Fruit fly (Drosophila melanogaster): Measurements from ENCODE around the gene Stip1.

The Stip1 gene

DNA sequence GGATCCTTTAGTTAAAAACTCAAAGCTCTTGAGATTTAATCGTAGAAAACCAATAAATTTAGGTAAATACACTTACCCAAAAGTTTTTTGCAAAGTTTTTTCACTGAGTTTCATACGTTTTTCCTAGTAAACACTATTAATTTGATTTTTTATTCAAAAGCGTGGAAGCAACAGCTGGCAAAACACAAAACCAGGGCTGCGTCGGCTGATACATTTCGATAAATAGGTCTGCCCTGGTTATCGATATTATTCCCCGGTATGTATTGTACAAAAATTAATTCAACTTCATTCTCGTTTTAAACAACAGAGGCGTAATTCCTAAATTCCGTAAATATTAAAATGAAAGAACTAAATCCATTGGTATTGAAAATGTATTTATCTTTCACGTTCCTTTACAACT lies 23.4 kb upstream of the Stip1 start, which contains the start of gene Dus1:
TSS of gene Dus1 (minus strand) at position 192 of the 400 bp plus-strand sequence.
- TF ChIP-seq Myc (optimal IDR thresholded peaks at IDR 0.05) (no peak), insv (optimal IDR thresholded peaks at IDR 0.05) (no peak), h (optimal IDR thresholded peaks at IDR 0.05) (no peak), Sin3A (optimal IDR thresholded peaks at IDR 0.05) (no peak), ttk (optimal IDR thresholded peaks at IDR 0.05) (no peak), psq (optimal IDR thresholded peaks at IDR 0.05) (no peak)

DNA sequence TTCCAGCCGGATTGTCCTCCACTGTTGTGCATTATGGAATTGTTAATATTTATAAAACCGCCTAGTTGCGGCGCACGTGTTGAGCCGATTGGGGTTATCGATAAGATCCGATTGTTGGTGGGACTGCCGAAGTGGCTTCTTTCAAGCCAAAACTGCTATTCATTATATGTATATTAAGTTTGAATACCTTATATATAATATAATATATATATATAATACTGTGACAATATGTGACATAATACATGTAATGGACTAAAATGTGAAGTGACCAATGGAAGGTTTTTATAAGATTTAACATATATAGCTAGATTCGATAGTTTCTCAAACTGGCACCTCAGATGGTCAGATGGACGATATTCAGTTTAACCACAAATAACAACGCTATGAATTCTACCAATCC lies 21.3 kb upstream of the Stip1 start, which contains the start of the genes mbm and CG11555:
TSS of gene mbm (minus strand) at position 113 of the 400 bp plus-strand sequence.
TSS of gene CG11555 (plus strand) at position 234 of the 400 bp plus-strand sequence.
- TF ChIP-seq Myc (optimal IDR thresholded peaks at IDR 0.05) (no peak), h (optimal IDR thresholded peaks at IDR 0.05) (no peak), Sin3A (optimal IDR thresholded peaks at IDR 0.05) (no peak), psq (optimal IDR thresholded peaks at IDR 0.05) (no peak), ttk (optimal IDR thresholded peaks at IDR 0.05) (no peak), insv (optimal IDR thresholded peaks at IDR 0.05) (no peak)

DNA sequence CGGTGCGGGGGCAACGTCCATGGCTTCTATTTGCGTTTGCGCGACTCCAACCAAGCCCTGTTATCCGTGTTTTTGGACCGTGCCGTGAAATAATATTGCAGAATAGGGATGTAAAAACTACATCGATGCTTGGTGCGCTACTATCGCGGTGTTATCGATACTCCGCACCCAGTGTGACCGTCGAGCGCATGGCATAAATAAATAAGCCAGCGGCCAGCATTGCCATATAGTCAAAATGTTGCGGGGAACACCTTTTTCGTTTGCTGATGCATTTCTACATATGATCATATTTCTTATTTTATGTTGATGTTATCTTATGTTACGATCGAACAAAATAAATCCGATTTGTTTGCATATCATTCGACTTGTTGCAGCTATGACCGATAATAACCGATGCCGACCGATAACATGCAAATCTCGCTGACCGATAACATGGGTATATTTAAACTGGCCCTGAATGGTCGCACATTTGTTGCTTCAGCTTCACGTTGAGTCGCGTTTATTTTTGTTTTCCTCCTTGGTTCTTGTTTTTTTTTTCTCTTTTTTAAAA lies 17.7 kb upstream of the Stip1 start, which contains the start of gene smo:
TSS of gene smo (plus strand) at position 461 of the 550 bp plus-strand sequence.
- TF ChIP-seq Myc (optimal IDR thresholded peaks at IDR 0.05) (no peak), Sin3A (optimal IDR thresholded peaks at IDR 0.05) (no peak), ttk (optimal IDR thresholded peaks at IDR 0.05) (no peak), insv (optimal IDR thresholded peaks at IDR 0.05) (no peak), psq (optimal IDR thresholded peaks at IDR 0.05) (no peak), h (optimal IDR thresholded peaks at IDR 0.05) (no peak)

DNA sequence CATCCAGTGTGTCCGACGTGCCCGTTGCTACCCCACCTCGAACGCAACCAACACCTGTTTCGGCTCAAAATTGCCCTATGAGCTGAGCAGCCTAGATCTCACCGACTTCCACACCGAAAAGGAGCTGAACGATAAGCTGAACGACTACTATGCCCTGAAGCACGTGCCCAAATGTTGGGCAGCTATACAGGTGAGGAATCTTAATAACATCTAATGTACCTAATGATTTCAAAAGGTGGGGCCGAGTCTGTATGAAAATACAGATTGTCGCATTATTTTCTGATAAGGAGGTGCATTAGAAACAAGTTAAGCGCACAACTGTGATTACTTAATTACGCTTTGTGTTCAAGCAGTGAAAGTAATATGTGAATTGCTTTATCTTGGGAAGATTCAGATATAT lies 16.8 kb upstream of the Stip1 start, which contains the start of gene CG17078:
TSS of gene CG17078 (minus strand) at position 101 of the 400 bp plus-strand sequence.
- no peak for TF ChIP-seq Sin3A (optimal IDR thresholded peaks at IDR 0.05)
- no peak for TF ChIP-seq Myc (optimal IDR thresholded peaks at IDR 0.05)
- no peak for TF ChIP-seq insv (optimal IDR thresholded peaks at IDR 0.05)
- no peak for TF ChIP-seq ttk (optimal IDR thresholded peaks at IDR 0.05)
- no peak for TF ChIP-seq psq (optimal IDR thresholded peaks at IDR 0.05)
- no peak for TF ChIP-seq h (optimal IDR thresholded peaks at IDR 0.05)

DNA sequence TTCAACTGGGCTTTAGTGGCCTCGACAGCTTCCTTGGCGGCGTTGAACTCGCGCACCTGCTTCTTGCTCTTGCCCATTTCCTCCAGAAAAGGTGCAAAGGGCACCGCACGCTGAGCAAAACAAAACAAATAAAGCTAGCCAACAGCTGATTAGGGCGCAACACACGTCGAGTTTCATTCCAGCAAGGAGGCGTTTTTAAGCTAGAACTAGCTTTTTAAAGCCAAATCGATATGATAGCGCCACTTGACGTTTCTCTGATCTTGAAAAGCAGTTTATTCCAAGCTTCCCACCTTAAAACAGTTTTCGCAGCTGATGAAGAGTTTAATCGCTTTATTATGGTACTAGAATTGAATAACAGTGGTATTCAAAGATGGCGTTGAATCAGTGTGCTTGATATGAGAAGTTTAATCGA lies 11.8 kb upstream of the Stip1 start, which contains the start of gene CG11601:
TSS of gene CG11601 (minus strand) at position 199 of the 412 bp plus-strand sequence.
- TF ChIP-seq psq (optimal IDR thresholded peaks at IDR 0.05) (no peak), Sin3A (optimal IDR thresholded peaks at IDR 0.05) (no peak), insv (optimal IDR thresholded peaks at IDR 0.05) (no peak), ttk (optimal IDR thresholded peaks at IDR 0.05) (no peak), h (optimal IDR thresholded peaks at IDR 0.05) (no peak), Myc (optimal IDR thresholded peaks at IDR 0.05) (no peak)

DNA sequence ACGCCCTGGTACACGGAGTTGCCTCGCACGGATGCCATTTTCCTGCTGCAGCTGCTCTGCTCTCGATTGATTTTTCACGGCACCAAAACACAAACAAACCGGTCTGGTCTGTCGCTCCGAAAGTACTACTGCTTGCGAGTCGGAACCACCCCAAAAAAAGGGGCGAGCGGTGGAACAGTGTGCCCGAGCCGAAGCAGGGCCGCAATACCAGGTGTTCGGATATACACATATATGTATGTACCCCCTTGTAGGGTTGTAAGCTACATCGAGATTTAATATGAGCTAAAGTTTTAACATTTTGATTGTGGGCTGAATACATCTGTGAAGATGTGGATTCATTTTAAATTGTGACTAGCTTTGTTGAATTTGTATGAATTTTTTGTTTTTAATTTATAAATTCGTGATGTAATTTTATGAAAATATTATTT lies 9.3 kb upstream of the Stip1 start:
- TF ChIP-seq Sin3A (optimal IDR thresholded peaks at IDR 0.05) (no peak), Myc (optimal IDR thresholded peaks at IDR 0.05) (no peak), psq (optimal IDR thresholded peaks at IDR 0.05) (no peak), insv (optimal IDR thresholded peaks at IDR 0.05) (no peak), ttk (optimal IDR thresholded peaks at IDR 0.05) (no peak), h (optimal IDR thresholded peaks at IDR 0.05) (no peak)

DNA sequence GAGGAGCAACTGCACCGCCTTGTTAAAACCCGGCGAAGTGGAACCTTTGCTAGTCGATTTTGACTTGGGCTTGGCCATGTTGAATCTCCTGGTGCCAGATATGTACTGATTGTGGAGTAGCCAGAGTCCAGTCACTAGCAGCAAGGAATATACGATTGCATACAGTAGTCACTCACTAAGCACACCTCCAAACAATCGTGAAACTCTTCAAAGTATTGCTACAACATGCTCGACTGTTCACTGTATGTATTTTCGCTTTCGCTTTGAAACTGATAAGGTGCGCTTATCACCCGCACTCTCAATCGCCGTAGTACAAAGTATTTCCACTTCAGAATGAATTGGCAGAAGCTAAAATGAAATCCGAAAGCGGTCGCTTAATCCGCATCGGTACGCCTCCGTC lies 8.5 kb upstream of the Stip1 start:
- TF ChIP-seq ttk (optimal IDR thresholded peaks at IDR 0.05) (no peak), Sin3A (optimal IDR thresholded peaks at IDR 0.05) (no peak), h (optimal IDR thresholded peaks at IDR 0.05) (no peak), Myc (optimal IDR thresholded peaks at IDR 0.05) (no peak), psq (optimal IDR thresholded peaks at IDR 0.05) (no peak), insv (optimal IDR thresholded peaks at IDR 0.05) (no peak)

DNA sequence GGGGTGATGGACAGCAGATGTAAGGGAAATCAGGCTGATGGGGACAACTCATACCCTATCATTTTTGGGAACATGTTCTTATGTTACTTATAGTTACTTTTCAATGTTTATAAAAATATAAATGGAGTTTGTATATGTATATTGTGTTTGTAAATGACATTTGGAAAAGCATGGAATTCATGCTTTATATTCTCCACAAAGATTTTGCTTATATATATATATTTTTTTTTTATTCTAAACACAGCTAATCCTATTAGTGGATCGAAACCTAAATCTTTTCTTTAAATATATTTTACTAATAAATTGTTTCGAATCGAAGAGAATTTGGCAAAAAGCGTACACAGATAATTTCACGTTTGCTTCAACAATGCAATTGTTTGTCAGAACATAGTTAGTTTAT lies 5.9 kb upstream of the Stip1 start, which contains the start of gene Amnionless:
TSS of gene Amnionless (minus strand) at position 101 of the 400 bp plus-strand sequence.
- TF ChIP-seq Sin3A (optimal IDR thresholded peaks at IDR 0.05) (no peak), insv (optimal IDR thresholded peaks at IDR 0.05) (no peak), ttk (optimal IDR thresholded peaks at IDR 0.05) (no peak), Myc (optimal IDR thresholded peaks at IDR 0.05) (no peak), psq (optimal IDR thresholded peaks at IDR 0.05) (no peak), h (optimal IDR thresholded peaks at IDR 0.05) (no peak)

DNA sequence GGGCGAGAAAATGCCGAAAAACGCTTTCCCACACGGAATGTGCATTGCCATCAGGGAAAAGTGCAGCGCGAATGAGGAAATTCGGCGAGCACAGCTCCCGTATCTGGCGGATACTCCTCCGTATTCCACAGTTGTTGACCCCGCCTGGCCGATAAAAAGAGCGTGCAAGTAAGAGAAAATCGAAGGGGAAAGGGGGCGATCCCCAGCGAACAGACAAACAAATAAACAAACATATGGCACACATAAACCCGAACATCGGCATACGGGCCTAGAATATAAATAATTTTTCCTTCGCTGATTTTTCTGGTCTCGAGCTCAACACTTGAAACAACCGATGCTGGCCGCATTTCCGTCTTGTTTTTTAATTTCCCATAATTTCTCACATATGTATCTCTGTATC lies 4.5 kb upstream of the Stip1 start:
- no peak for TF ChIP-seq psq (optimal IDR thresholded peaks at IDR 0.05)
- TF ChIP-seq insv (optimal IDR thresholded peaks at IDR 0.05) = no peak

DNA sequence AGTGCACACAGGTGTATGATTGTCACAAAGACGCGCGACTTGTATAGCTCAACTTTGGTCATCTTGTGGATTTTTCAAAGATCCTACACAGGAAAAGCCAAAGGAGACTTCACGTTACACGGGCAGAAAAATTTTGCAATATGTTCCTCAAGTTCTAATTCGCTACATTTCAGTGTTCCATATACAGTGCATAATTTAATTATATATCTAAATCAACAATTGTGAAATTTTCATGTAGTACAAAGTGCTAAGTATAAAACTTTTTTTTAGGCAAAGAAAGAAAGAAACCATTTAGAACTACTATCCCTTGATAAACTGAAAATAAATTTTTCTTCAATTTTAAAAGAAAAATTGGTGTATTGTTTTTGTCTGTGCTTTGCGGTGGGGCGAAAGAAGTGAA lies 4.0 kb upstream of the Stip1 start:
- no peak for TF ChIP-seq psq (optimal IDR thresholded peaks at IDR 0.05)
- no peak for TF ChIP-seq ttk (optimal IDR thresholded peaks at IDR 0.05)
- no peak for TF ChIP-seq Sin3A (optimal IDR thresholded peaks at IDR 0.05)
- no peak for TF ChIP-seq Myc (optimal IDR thresholded peaks at IDR 0.05)
- TF ChIP-seq h (optimal IDR thresholded peaks at IDR 0.05) = no peak
- TF ChIP-seq insv (optimal IDR thresholded peaks at IDR 0.05) = no peak

DNA sequence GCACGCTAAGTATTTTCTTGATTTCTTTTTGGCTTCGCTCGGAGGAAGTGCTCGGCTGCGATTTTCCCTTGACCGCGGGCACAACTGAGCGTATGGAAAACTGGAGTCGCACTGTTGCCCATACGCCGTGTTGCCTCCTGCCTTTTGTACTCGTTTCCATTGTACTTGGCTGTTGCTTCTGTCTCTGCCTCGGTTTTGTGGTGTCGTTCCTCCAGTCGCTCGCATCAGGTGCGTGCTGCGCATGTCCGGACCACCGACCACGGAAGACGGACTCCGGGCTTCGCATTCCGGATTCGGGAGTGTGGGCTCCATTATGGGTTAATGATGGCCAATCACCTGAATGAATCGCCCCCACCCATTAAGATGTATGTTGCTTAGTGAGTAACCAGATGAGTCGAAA lies 3.3 kb upstream of the Stip1 start, which contains the start of gene CG3625:
TSS of gene CG3625 (minus strand) at position 139 of the 400 bp plus-strand sequence.
- no peak for TF ChIP-seq insv (optimal IDR thresholded peaks at IDR 0.05)
- TF ChIP-seq Sin3A (optimal IDR thresholded peaks at IDR 0.05) = no peak
- TF ChIP-seq Myc (optimal IDR thresholded peaks at IDR 0.05) = no peak
- no peak for TF ChIP-seq psq (optimal IDR thresholded peaks at IDR 0.05)
- TF ChIP-seq h (optimal IDR thresholded peaks at IDR 0.05) = no peak
- TF ChIP-seq ttk (optimal IDR thresholded peaks at IDR 0.05) = no peak

DNA sequence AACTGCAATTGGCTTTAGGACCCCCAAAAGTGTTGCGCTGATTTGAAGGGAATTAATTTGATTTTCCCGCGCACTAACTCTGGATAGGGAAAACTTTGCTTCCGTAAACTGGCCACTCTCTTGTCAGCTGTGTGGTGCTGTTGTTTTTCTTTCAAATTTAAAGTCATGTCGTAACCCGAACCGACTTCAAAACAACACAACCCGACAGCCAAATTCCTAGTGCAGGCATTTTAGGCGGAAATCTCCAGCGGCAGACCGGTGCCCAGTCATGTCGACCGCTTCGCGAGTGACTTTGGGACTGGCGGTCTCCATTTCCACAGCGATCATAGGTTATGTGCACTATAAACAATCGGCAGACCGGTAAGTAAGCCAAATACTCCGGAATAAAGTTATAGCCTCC lies 2.6 kb upstream of the Stip1 start, which contains the start of gene CG11562:
TSS of gene CG11562 (plus strand) at position 119 of the 400 bp plus-strand sequence.
- no peak for TF ChIP-seq insv (optimal IDR thresholded peaks at IDR 0.05)
- no peak for TF ChIP-seq psq (optimal IDR thresholded peaks at IDR 0.05)
- TF ChIP-seq Myc (optimal IDR thresholded peaks at IDR 0.05) = no peak
